Comparison of ENCODE assay signal across 3 worm cellular contexts in the genomic region with DNA sequence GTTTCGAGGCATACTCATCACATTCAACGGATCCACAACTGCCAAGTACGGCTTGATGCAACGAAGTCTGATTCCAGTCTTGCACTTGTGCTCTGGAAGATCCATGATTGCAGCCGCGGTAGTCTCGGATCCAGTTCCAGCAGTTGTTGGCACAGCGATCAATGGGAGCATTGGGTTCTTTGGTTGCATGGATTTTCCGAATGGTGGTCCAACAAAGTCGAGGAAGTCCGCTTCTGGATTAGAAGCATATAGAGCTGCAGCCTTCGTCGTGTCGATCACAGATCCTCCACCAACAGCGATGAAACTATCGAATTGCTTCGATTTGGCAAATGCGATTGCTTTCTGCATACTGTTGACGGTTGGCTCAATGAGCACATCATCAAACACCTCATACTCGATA.
TF ChIP-seq lines count a peak whose summit lies in the region.

No protein-coding gene starts in this region.

TF ChIP-seq in whole organism, L3 larva, 47 proteins besides CTCF, POLR2A, EP300 and RAD21:
- TF ChIP-seq lin-15B (tag; optimal IDR thresholded peaks at IDR 0.05; lab: Kevin White, UChicago) = no peak
- TF ChIP-seq ama-1 (optimal IDR thresholded peaks at IDR 0.05; lab: Kevin White, UChicago) = peak; percentile 61

TF ChIP-seq in whole organism, L4 larva, 104 proteins besides CTCF, POLR2A, EP300 and RAD21:
- TF ChIP-seq nhr-237 (tag; optimal IDR thresholded peaks at IDR 0.05; lab: Kevin White, UChicago) (no peak), D1046.2 (GFP tag; IDR thresholded peaks at IDR 0.05; lab: Robert Waterston, UW) (0 out of 2 replicates have a peak, but pooled peaks have one; percentile 9), php-3 (GFP tag; IDR thresholded peaks at IDR 0.05; lab: Robert Waterston, UW) (no peak), aha-1 (tag; lab: Kevin White, UChicago) (peak; percentile 89), pha-4 (GFP tag; IDR thresholded peaks at IDR 0.05; lab: Robert Waterston, UW) (no peak), pha-4 (tag; optimal IDR thresholded peaks at IDR 0.05; lab: Kevin White, UChicago) (no peak), hif-1 (tag; optimal IDR thresholded peaks at IDR 0.05; lab: Kevin White, UChicago) (no peak), mxl-2 (GFP tag; conservative IDR thresholded peaks at IDR 0.05; lab: Robert Waterston, UW) (0 out of 2 replicates have a peak, but pooled peaks have one; percentile 30)
TF ChIP-seq in whole organism, L4 larva: peak in this region for 3.

TF ChIP-seq in whole organism, young adult, 124 proteins besides CTCF, POLR2A, EP300 and RAD21:
- no peak for TF ChIP-seq hlh-12 (tag; optimal IDR thresholded peaks at IDR 0.05; lab: Kevin White, UChicago)
- TF ChIP-seq lin-26 (GFP tag; IDR thresholded peaks at IDR 0.05; lab: Robert Waterston, UW) = no peak
- TF ChIP-seq ztf-22 (GFP tag; optimal IDR thresholded peaks at IDR 0.05; lab: Kevin White, UChicago) = no peak
- TF ChIP-seq bed-1 (GFP tag; IDR thresholded peaks at IDR 0.05; lab: Robert Waterston, UW) = no peak
- no peak for TF ChIP-seq dpl-1 (GFP tag; optimal IDR thresholded peaks at IDR 0.05; lab: Kevin White, UChicago)
- TF ChIP-seq madf-8 (GFP tag; conservative IDR thresholded peaks at IDR 0.05; lab: Robert Waterston, UW) = no peak
- no peak for TF ChIP-seq ets-4 (GFP tag; optimal IDR thresholded peaks at IDR 0.05; lab: Kevin White, UChicago)
- TF ChIP-seq repo-1 (tag; optimal IDR thresholded peaks at IDR 0.05; lab: Kevin White, UChicago) = peak; percentile 31
- TF ChIP-seq F55B11.4 (tag; optimal IDR thresholded peaks at IDR 0.05; lab: Kevin White, UChicago; ENCODE audit: borderline replicate concordance, insufficient read depth) = no peak
- no peak for TF ChIP-seq rcor-1 (GFP tag; IDR thresholded peaks at IDR 0.05; lab: Robert Waterston, UW)
- TF ChIP-seq F23B12.7 (tag; optimal IDR thresholded peaks at IDR 0.05; lab: Kevin White, UChicago; ENCODE audit: insufficient read depth) = no peak
- TF ChIP-seq lsy-27 (tag; optimal IDR thresholded peaks at IDR 0.05; lab: Kevin White, UChicago; ENCODE audit: borderline replicate concordance, insufficient read depth) = no peak
- no peak for TF ChIP-seq snpc-1.3 (tag; optimal IDR thresholded peaks at IDR 0.05; lab: Kevin White, UChicago; ENCODE audit: insufficient read depth)
- TF ChIP-seq nhr-27 (tag; optimal IDR thresholded peaks at IDR 0.05; lab: Kevin White, UChicago) = no peak
- TF ChIP-seq snpc-3.4 (tag; optimal IDR thresholded peaks at IDR 0.05; lab: Kevin White, UChicago) = no peak
- no peak for TF ChIP-seq let-526 (GFP tag; IDR thresholded peaks at IDR 0.05; lab: Robert Waterston, UW)
- TF ChIP-seq hmg-1.2 (GFP tag; IDR thresholded peaks at IDR 0.05; lab: Robert Waterston, UW) = no peak
- no peak for TF ChIP-seq pbrm-1 (GFP tag; IDR thresholded peaks at IDR 0.05; lab: Robert Waterston, UW)
- no peak for TF ChIP-seq ceh-100 (GFP tag; IDR thresholded peaks at IDR 0.05; lab: Robert Waterston, UW)
- TF ChIP-seq zfh-2 (GFP tag; conservative IDR thresholded peaks at IDR 0.05; lab: Robert Waterston, UW) = 0 out of 2 replicates have a peak, but pooled peaks have one; percentile 8
- no peak for TF ChIP-seq ceh-58 (GFP tag; IDR thresholded peaks at IDR 0.05; lab: Robert Waterston, UW)
- no peak for TF ChIP-seq tlf-1 (GFP tag; optimal IDR thresholded peaks at IDR 0.05; lab: Kevin White, UChicago)
- no peak for TF ChIP-seq xnd-1 (tag; optimal IDR thresholded peaks at IDR 0.05; lab: Kevin White, UChicago)
- no peak for TF ChIP-seq dpff-1 (tag; optimal IDR thresholded peaks at IDR 0.05; lab: Kevin White, UChicago)
- no peak for TF ChIP-seq die-1 (tag; optimal IDR thresholded peaks at IDR 0.05; lab: Kevin White, UChicago)
- TF ChIP-seq nfyb-1 (GFP tag; IDR thresholded peaks at IDR 0.05; lab: Robert Waterston, UW) = peak; percentile 37; the same call in 1 of the 2 replicates
- no peak for TF ChIP-seq hmg-20 (GFP tag; IDR thresholded peaks at IDR 0.05; lab: Robert Waterston, UW)
- TF ChIP-seq unc-130 (GFP tag; optimal IDR thresholded peaks at IDR 0.05; lab: Kevin White, UChicago) = no peak
- no peak for TF ChIP-seq ztf-25 (GFP tag; IDR thresholded peaks at IDR 0.05; lab: Robert Waterston, UW)
- TF ChIP-seq ama-1 (optimal IDR thresholded peaks at IDR 0.05; lab: Kevin White, UChicago) = no peak
- TF ChIP-seq ama-1 (GFP tag; optimal IDR thresholded peaks at IDR 0.05; lab: Kevin White, UChicago) = no peak
- TF ChIP-seq Y53G8AR.9 (GFP tag; conservative IDR thresholded peaks at IDR 0.05; lab: Robert Waterston, UW) = 0 out of 2 replicates have a peak, but pooled peaks have one; percentile 13
- TF ChIP-seq dox-1 (GFP tag; IDR thresholded peaks at IDR 0.05; lab: Robert Waterston, UW) = no peak
